Fruit fly (Drosophila melanogaster) whole organism, pupa: Measurements from ENCODE around the gene FoxL1.

Experiments
- CG10348 ChIP-seq: fragments of 200-800 bp; sonication (Bioruptor generic); IDR thresholded peaks from 2 replicates; pipeline ENCODE4 v1.3.6; 2022; ENCODE audit warnings: missing biosample characterization, missing genetic modification characterization
- CG12605 ChIP-seq: fragments of 200-800 bp; sonication (Bioruptor generic); IDR thresholded peaks from 2 replicates; pipeline ENCODE4 v1.3.6; 2022; ENCODE audit warnings: missing biosample characterization, missing genetic modification characterization
- CG13204 ChIP-seq: fragments of 200-800 bp; sonication (Bioruptor generic); optimal IDR thresholded peaks from 2 replicates; lab custom pipeline; 2018; ENCODE audit warnings: missing biosample characterization, mild to moderate bottlenecking, missing genetic modification characterization, moderate library complexity
- CG14655 ChIP-seq: fragments of 200-800 bp; sonication (Bioruptor generic); optimal IDR thresholded peaks from 3 replicates; lab custom pipeline; 2017; ENCODE audit warnings: mild to moderate bottlenecking, missing biosample characterization, missing genetic modification reagents, missing genetic modification characterization
- CG15710 ChIP-seq: fragments of 200-800 bp; sonication (Bioruptor generic); optimal IDR thresholded peaks from 2 replicates; lab custom pipeline; 2018; ENCODE audit warnings: missing biosample characterization, mild to moderate bottlenecking, missing genetic modification characterization, moderate library complexity
- CG17806 ChIP-seq: fragments of 200-800 bp; sonication (Bioruptor generic); optimal IDR thresholded peaks from 2 replicates; lab custom pipeline; 2018; ENCODE audit warnings: missing biosample characterization, mild to moderate bottlenecking, missing genetic modification characterization, moderate library complexity
- CG32121 ChIP-seq: fragments of 200-800 bp; sonication (Bioruptor generic); IDR thresholded peaks from 2 replicates; pipeline ENCODE4 v1.3.6; 2022; ENCODE audit warnings: missing biosample characterization, missing genetic modification characterization
- CG34367 ChIP-seq: fragments of 200-800 bp; sonication (Bioruptor generic); optimal IDR thresholded peaks from 2 replicates; lab custom pipeline; 2018; ENCODE audit warnings: missing biosample characterization, mild to moderate bottlenecking, missing genetic modification characterization
- CG4496 ChIP-seq: fragments of 200-800 bp; sonication (Bioruptor generic); IDR thresholded peaks from 3 replicates; pipeline ENCODE4 v1.3.6; 2022; ENCODE audit warnings: missing biosample characterization, missing genetic modification characterization
- CG8159 ChIP-seq: fragments of 200-800 bp; sonication (Bioruptor generic); optimal IDR thresholded peaks from 3 replicates; lab custom pipeline; 2018; ENCODE audit warnings: missing biosample characterization, mild to moderate bottlenecking, missing genetic modification characterization, moderate library complexity
- CG8301 ChIP-seq: fragments of 200-800 bp; sonication (Bioruptor generic); optimal IDR thresholded peaks from 2 replicates; lab custom pipeline; 2018; ENCODE audit warnings: missing biosample characterization, mild to moderate bottlenecking, missing genetic modification characterization
- CG9948 ChIP-seq: fragments of 200-800 bp; sonication (Bioruptor generic); optimal IDR thresholded peaks from 2 replicates; lab custom pipeline; 2018; ENCODE audit warnings: missing biosample characterization, mild to moderate bottlenecking, missing genetic modification characterization, moderate library complexity
- D1 ChIP-seq: fragments of 200-800 bp; sonication (Bioruptor generic); optimal IDR thresholded peaks from 2 replicates; lab custom pipeline; 2018; ENCODE audit warnings: missing biosample characterization, mild to moderate bottlenecking, missing genetic modification characterization, moderate library complexity
- EcR ChIP-seq: fragments of 200-800 bp; sonication (Bioruptor generic); optimal IDR thresholded peaks from 3 replicates; lab custom pipeline; 2019; ENCODE audit warnings: missing biosample characterization, missing genetic modification characterization, mild to moderate bottlenecking, moderate library complexity, missing genetic modification reagents
- Ets98B ChIP-seq: fragments of 200-800 bp; sonication (Bioruptor generic); IDR thresholded peaks from 2 replicates; pipeline ENCODE4 v1.3.6; 2022; ENCODE audit warnings: missing biosample characterization, missing genetic modification characterization
- Pif1A ChIP-seq: fragments of 200-800 bp; sonication (Bioruptor generic); optimal IDR thresholded peaks from 3 replicates; lab custom pipeline; 2016; ENCODE audit warnings: missing biosample characterization, missing genetic modification characterization
- Pif1B ChIP-seq: fragments of 200-800 bp; sonication (Bioruptor generic); optimal IDR thresholded peaks from 3 replicates; lab custom pipeline; 2016; ENCODE audit warnings: missing biosample characterization, missing genetic modification characterization
- Snoo ChIP-seq: fragments of 200-800 bp; sonication (Bioruptor generic); optimal IDR thresholded peaks from 3 replicates; lab custom pipeline; 2017; ENCODE audit warnings: missing biosample characterization, mild to moderate bottlenecking, missing genetic modification characterization, inconsistent platforms
- fd96Ca ChIP-seq: fragments of 200-800 bp; sonication (Bioruptor generic); IDR thresholded peaks from 3 replicates; pipeline ENCODE4 v1.3.6; 2022; ENCODE audit warnings: missing biosample characterization, missing genetic modification characterization
- gl ChIP-seq: fragments of 200-800 bp; sonication (Bioruptor generic); optimal IDR thresholded peaks from 2 replicates; lab custom pipeline; 2018; ENCODE audit warnings: missing biosample characterization, mild to moderate bottlenecking, missing genetic modification characterization
- rn ChIP-seq: fragments of 200-800 bp; sonication (Bioruptor generic); IDR thresholded peaks from 2 replicates; pipeline ENCODE4 v1.3.6; 2022; ENCODE audit warnings: missing biosample characterization, missing genetic modification characterization

The FoxL1 gene

DNA sequence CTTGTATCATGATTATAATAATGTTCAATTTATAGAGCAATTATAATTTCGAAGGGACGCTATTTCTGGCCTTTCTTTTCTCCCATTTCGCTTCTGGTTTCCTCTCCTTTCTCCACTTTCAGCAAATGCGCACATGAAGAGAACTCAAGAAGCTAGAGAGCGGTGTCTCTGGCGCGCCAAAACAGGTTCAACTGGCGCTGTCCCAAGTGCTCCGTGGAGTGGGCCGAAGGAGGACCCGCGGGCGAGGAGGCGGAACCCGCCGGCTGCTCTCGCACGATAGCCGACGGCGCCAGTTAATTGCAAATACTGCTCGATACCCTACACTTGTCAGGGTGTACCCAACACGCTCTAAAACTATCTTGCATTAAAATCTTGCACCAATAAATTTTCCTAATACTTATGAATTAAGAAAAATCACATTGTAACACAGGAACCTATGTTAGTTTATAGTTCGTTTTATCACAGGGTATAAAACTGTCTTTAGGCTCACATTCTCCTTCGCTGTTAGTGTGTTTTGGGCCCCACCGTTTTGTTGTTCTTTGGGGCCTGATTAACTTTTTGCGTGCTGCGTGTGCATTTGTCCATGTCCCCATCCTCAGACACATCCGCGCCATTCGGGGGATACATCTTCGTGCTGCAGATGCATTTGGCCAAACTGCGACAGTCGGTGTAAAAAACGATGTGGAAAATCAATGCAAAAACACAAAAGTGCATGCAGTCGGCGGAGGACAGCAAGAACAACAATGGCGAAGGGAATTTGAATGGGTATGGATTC lies 51.7 kb downstream of the FoxL1 start:
- TF ChIP-seq CG17806 (tag; lab: Kevin White, UChicago) (peak; percentile 98), CG9948 (tag; lab: Kevin White, UChicago) (peak; percentile 98), Snoo (tag; lab: Kevin White, UChicago) (peak; percentile 91), CG10348 (GFP tag; lab: Robert Waterston, UW) (peak; percentile 95), CG32121 (GFP tag; lab: Robert Waterston, UW) (peak; percentile 99), fd96Ca (peak; percentile 99), CG4496 (GFP tag; lab: Robert Waterston, UW) (peak; percentile 99), CG14655 (GFP tag; lab: Kevin White, UChicago) (peak; percentile 98), CG8301 (tag; lab: Kevin White, UChicago) (peak; percentile 99), rn (GFP tag; lab: Robert Waterston, UW) (peak; percentile 96), gl (tag; lab: Kevin White, UChicago) (peak; percentile 94), CG8159 (tag; lab: Kevin White, UChicago) (peak; percentile 96), Pif1B (GFP tag; lab: Kevin White, UChicago) (peak; percentile 95), D1 (tag; lab: Kevin White, UChicago) (peak; percentile 70), Pif1A (GFP tag; lab: Kevin White, UChicago) (peak; percentile 97), CG15710 (tag; lab: Kevin White, UChicago) (peak; percentile 98), CG12605 (GFP tag; lab: Robert Waterston, UW) (peak; percentile 98), Ets98B (GFP tag; lab: Robert Waterston, UW) (peak; percentile 99), CG34367 (tag; lab: Kevin White, UChicago) (peak; percentile 97), CG13204 (peak; percentile 96), EcR (GFP tag; lab: Kevin White, UChicago) (peak; percentile 54)
